Worm (Caenorhabditis elegans): ENCODE measurements around the gene rabx-5.
A peak's percentile ranks its signal among the peaks of the same experiment; 100 is the strongest.

The rabx-5 gene

ce11 chrIII:10621208-10621607, 16.1 kb downstream of the rabx-5 start, which contains the start of the genes lron-10 and hpr-9 (continued):
- peak; percentile 44 for TF ChIP-seq snpc-1.3 (tag; optimal IDR thresholded peaks at IDR 0.05; ENCODE audit: insufficient read depth)
- TF ChIP-seq madf-6 (GFP tag; IDR thresholded peaks at IDR 0.05), result peak; percentile 78
- TF ChIP-seq mcd-1 (GFP tag; IDR thresholded peaks at IDR 0.05), result peak; percentile 82
- TF ChIP-seq B0019.2 (GFP tag; conservative IDR thresholded peaks at IDR 0.05), result peak; percentile 66; the same call in 1 of the 2 replicates
- peak; percentile 53 for TF ChIP-seq zim-3 (tag; optimal IDR thresholded peaks at IDR 0.05)
- TF ChIP-seq nhr-80 (tag; optimal IDR thresholded peaks at IDR 0.05), result peak; percentile 11
- TF ChIP-seq unc-130 (GFP tag; optimal IDR thresholded peaks at IDR 0.05), result peak; percentile 78
- peak; percentile 49 for TF ChIP-seq ceh-91 (GFP tag; IDR thresholded peaks at IDR 0.05)
- peak; percentile 42 to 78 for TF ChIP-seq rec-8 (tag; optimal IDR thresholded peaks at IDR 0.05)
- TF ChIP-seq pbrm-1 (GFP tag; IDR thresholded peaks at IDR 0.05), result peak; percentile 59; the same call in 1 of the 2 replicates
- TF ChIP-seq nhr-27 (tag; optimal IDR thresholded peaks at IDR 0.05), result peak; percentile 45
- TF ChIP-seq D2030.7 (GFP tag; IDR thresholded peaks at IDR 0.05), result peak; percentile 65
- TF ChIP-seq ceh-40 (GFP tag; IDR thresholded peaks at IDR 0.05), result no peak
- TF ChIP-seq gei-17 (GFP tag; optimal IDR thresholded peaks at IDR 0.05), result no peak
- peak; percentile 72 for TF ChIP-seq F22D6.2 (tag; optimal IDR thresholded peaks at IDR 0.05)
- TF ChIP-seq attf-5 (GFP tag; optimal IDR thresholded peaks at IDR 0.05), result peak; percentile 66
- TF ChIP-seq hmg-20 (GFP tag; IDR thresholded peaks at IDR 0.05), result 0 out of 2 replicates have a peak, but pooled peaks have one; percentile 40
- 0 out of 2 replicates have a peak, but pooled peaks have one; percentile 27 for TF ChIP-seq ztf-6 (GFP tag; IDR thresholded peaks at IDR 0.05)
- TF ChIP-seq let-526 (GFP tag; IDR thresholded peaks at IDR 0.05), result peak; percentile 48; the same call in 1 of the 2 replicates
- peak; percentile 67; the same call in 1 of the 2 replicates for TF ChIP-seq aptf-2 (GFP tag; conservative IDR thresholded peaks at IDR 0.05)
- TF ChIP-seq snpc-3.4 (tag; optimal IDR thresholded peaks at IDR 0.05), result peak; percentile 40
- TF ChIP-seq lin-40 (tag; optimal IDR thresholded peaks at IDR 0.05), result peak; percentile 86
- peak; percentile 76 for TF ChIP-seq rcor-1 (GFP tag; IDR thresholded peaks at IDR 0.05)
- TF ChIP-seq nfya-2 (GFP tag; IDR thresholded peaks at IDR 0.05), result no peak
- TF ChIP-seq snpc-4 (GFP tag; optimal IDR thresholded peaks at IDR 0.05), result no peak
- TF ChIP-seq snpc-4 (tag; optimal IDR thresholded peaks at IDR 0.05), result peak in 2 of 4 experiments; percentile 14 to 32
- peak; percentile 23; the same call in 1 of the 2 replicates for TF ChIP-seq ceh-100 (GFP tag; IDR thresholded peaks at IDR 0.05)
- peak; percentile 56 for TF ChIP-seq somi-1 (GFP tag; optimal IDR thresholded peaks at IDR 0.05)
- TF ChIP-seq ztf-18 (tag; optimal IDR thresholded peaks at IDR 0.05), result peak; percentile 28
- peak; percentile 25 for TF ChIP-seq xnd-1 (tag; optimal IDR thresholded peaks at IDR 0.05)
- peak; percentile 69 for TF ChIP-seq mel-28 (tag; optimal IDR thresholded peaks at IDR 0.05; ENCODE audit: borderline replicate concordance)
- peak; percentile 79 for TF ChIP-seq chd-7 (tag; optimal IDR thresholded peaks at IDR 0.05)
- TF ChIP-seq F37B4.10 (GFP tag; IDR thresholded peaks at IDR 0.05), result no peak
- TF ChIP-seq ZK185.1 (tag; optimal IDR thresholded peaks at IDR 0.05; ENCODE audit: poor library complexity, severe bottlenecking), result peak; percentile 95
- peak; percentile 23 for TF ChIP-seq repo-1 (tag; optimal IDR thresholded peaks at IDR 0.05)
- TF ChIP-seq B0336.3 (GFP tag; IDR thresholded peaks at IDR 0.05), result peak; percentile 72
- no peak for TF ChIP-seq Y67H2A.10 (GFP tag; conservative IDR thresholded peaks at IDR 0.05)
- peak; percentile 60 for TF ChIP-seq zfh-2 (GFP tag; conservative IDR thresholded peaks at IDR 0.05)
- no peak for TF ChIP-seq unc-62 (GFP tag; optimal IDR thresholded peaks at IDR 0.05)
- TF ChIP-seq K11D2.4 (GFP tag; IDR thresholded peaks at IDR 0.05), result peak; percentile 84
- TF ChIP-seq hrde-1 (tag; optimal IDR thresholded peaks at IDR 0.05; ENCODE audit: borderline replicate concordance), result peak; percentile 14
- peak; percentile 74 for TF ChIP-seq ztf-26 (tag; optimal IDR thresholded peaks at IDR 0.05)
- TF ChIP-seq F57A8.1 (GFP tag; optimal IDR thresholded peaks at IDR 0.05), result no peak
- no peak for TF ChIP-seq Y56A3A.18 (GFP tag; IDR thresholded peaks at IDR 0.05)
- TF ChIP-seq dpl-1 (GFP tag; optimal IDR thresholded peaks at IDR 0.05), result peak; percentile 17
- peak; percentile 20 to 68 for TF ChIP-seq let-607 (tag; optimal IDR thresholded peaks at IDR 0.05)
- peak; percentile 42 for TF ChIP-seq ztf-22 (GFP tag; optimal IDR thresholded peaks at IDR 0.05)
